Worm (Caenorhabditis elegans) whole organism, L1 larva: ENCODE results near the gene tofu-7.

Experiments
- lin-13 ChIP-seq: fragments of 150-350 bp; optimal IDR thresholded peaks from 2 replicates; lab custom pipeline; 2014; ENCODE audit warnings: missing biosample characterization, missing genetic modification reagents, missing genetic modification characterization
- mab-9 ChIP-seq: fragments of 200-800 bp; sonication (Bioruptor generic); IDR thresholded peaks from 2 replicates; pipeline ENCODE4 v1.3.6; 2022; ENCODE audit warnings: missing genetic modification reagents, missing genetic modification characterization, missing compliant biosample characterization
- mef-2 ChIP-seq: fragments of 150-350 bp; optimal IDR thresholded peaks from 2 replicates; lab custom pipeline; 2014; ENCODE audit warnings: missing biosample characterization, missing genetic modification characterization
- nhr-237 ChIP-seq: fragments of 150-350 bp; optimal IDR thresholded peaks from 2 replicates; lab custom pipeline; 2014; ENCODE audit warnings: missing biosample characterization, missing genetic modification characterization

- TF ChIP-seq lin-13 (GFP tag; lab: Kevin White, UChicago) (no peak), nhr-237 (no peak), mab-9 (no peak), mef-2 (tag; lab: Kevin White, UChicago) (no peak)
Observed at ce11 chrIII:7112285-7112684, 27.5 kb upstream of the tofu-7 start.
